Worm (Caenorhabditis elegans): ENCODE data around the gene gei-6.

Gene gei-6

DNA sequence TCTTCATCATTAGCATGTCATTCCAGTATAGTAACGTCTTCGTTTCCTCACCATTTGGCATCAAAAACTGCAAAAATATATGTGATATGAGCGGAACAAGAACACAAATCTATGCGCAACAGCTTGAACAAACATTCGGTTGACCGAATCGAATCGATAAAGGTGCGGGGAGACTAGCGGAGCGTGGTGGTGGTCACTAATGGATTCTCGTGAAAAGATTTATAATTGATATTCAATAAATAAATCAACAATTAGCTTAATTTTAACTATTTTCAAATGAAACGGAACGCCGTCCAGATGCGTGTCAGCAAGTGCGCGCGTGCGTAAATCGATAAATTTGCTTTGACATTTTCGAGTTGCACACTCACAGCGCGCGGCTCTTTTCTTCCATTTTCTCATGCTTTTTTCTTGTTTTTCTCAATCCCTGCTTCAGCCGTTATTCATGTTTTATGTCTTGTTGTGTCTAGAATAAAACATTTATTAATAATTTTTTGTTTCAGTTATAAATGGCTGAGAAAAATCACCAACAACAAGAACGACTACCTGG lies 9.6 kb downstream of the gei-6 start, which contains the start of the genes C13F10.8, C13F10.6 and kxd-1:
Gene C13F10.8, minus strand, starts transcription at position 51 of the 547 bp plus-strand sequence.
Gene C13F10.6, minus strand, starts transcription at position 67 of the 547 bp plus-strand sequence.
Gene kxd-1, plus strand, starts transcription at position 497 of the 547 bp plus-strand sequence.
- peak; percentile 3 for TF ChIP-seq nhr-23 (tag; optimal IDR thresholded peaks at IDR 0.05)
- TF ChIP-seq hmg-11 (tag; optimal IDR thresholded peaks at IDR 0.05) = peak; percentile 28
- TF ChIP-seq ceh-28 (tag; optimal IDR thresholded peaks at IDR 0.05) = peak; percentile 9
- no peak for TF ChIP-seq elt-2 (tag; optimal IDR thresholded peaks at IDR 0.05)
- TF ChIP-seq nfya-1 (tag; optimal IDR thresholded peaks at IDR 0.05; ENCODE audit: insufficient read depth) = peak; percentile 6

DNA sequence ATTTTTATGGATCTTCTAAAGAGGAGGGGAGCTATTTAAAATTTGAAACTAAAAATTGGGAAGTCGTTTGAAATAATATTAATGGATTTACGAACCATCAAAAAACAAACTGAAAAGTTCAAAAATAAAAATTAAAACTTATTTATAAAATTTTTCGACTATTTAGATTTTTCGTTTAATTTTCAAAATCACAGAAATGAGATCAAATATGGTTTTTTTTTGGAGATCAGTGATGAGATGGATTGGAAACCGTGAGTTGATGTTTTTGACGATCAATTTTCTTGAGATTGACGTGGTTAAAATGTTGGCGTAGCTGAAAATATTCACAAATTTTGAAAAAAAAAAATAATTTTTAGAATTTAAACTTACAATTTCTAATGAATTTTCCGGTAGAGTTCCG lies 11.7 kb downstream of the gei-6 start, which contains the start of gene C13F10.5:
Gene C13F10.5, minus strand, starts transcription at position 101 of the 400 bp plus-strand sequence.
- TF ChIP-seq pha-4 (tag; optimal IDR thresholded peaks at IDR 0.05) (no peak), nhr-77 (tag; optimal IDR thresholded peaks at IDR 0.05) (no peak), nhr-67 (tag; optimal IDR thresholded peaks at IDR 0.05) (no peak), egl-27 (tag; optimal IDR thresholded peaks at IDR 0.05) (no peak), elt-2 (tag; optimal IDR thresholded peaks at IDR 0.05) (no peak), fos-1 (tag; optimal IDR thresholded peaks at IDR 0.05) (no peak)

DNA sequence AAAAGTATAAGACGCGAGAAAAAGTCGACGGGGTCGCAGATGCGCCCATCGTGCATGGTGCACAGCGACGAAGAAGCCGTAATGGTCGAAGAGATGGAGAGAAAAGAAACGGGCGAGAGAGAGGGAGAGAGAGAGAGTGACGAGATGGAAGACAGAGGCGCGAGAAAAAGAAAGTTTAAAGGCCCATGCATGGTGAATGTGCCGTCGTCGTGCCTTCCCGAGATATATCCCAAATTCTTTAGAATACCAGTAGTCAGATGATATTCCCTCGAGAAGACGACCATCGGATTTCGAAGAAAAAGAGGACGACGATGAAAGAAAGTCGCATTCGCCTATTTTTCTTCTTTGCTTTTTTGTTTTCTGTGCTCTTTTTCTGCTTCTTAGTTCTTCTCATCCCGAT lies 14.6 kb downstream of the gei-6 start:
- no peak for TF ChIP-seq tbx-2 (tag; optimal IDR thresholded peaks at IDR 0.05)
- TF ChIP-seq pqm-1 (tag; optimal IDR thresholded peaks at IDR 0.05) = no peak
- TF ChIP-seq snpc-4 (tag; optimal IDR thresholded peaks at IDR 0.05) = peak; percentile 11
- TF ChIP-seq lin-39 (tag; optimal IDR thresholded peaks at IDR 0.05) = peak; percentile 16
- TF ChIP-seq lin-15B (tag; optimal IDR thresholded peaks at IDR 0.05) = peak; percentile 28
- TF ChIP-seq ztf-4 (tag; optimal IDR thresholded peaks at IDR 0.05) = no peak
- TF ChIP-seq ceh-28 (tag; optimal IDR thresholded peaks at IDR 0.05) = no peak
- peak; percentile 46 for TF ChIP-seq nfya-1 (tag; optimal IDR thresholded peaks at IDR 0.05; ENCODE audit: insufficient read depth)
- no peak for TF ChIP-seq ama-1 (optimal IDR thresholded peaks at IDR 0.05)
- no peak for TF ChIP-seq nhr-237 (tag; optimal IDR thresholded peaks at IDR 0.05)
- TF ChIP-seq jun-1 (tag; optimal IDR thresholded peaks at IDR 0.05) = no peak
- TF ChIP-seq eor-1 (tag; optimal IDR thresholded peaks at IDR 0.05) = no peak
- TF ChIP-seq hmg-11 (tag; optimal IDR thresholded peaks at IDR 0.05) = peak; percentile 44
- no peak for TF ChIP-seq zag-1 (tag; optimal IDR thresholded peaks at IDR 0.05)

DNA sequence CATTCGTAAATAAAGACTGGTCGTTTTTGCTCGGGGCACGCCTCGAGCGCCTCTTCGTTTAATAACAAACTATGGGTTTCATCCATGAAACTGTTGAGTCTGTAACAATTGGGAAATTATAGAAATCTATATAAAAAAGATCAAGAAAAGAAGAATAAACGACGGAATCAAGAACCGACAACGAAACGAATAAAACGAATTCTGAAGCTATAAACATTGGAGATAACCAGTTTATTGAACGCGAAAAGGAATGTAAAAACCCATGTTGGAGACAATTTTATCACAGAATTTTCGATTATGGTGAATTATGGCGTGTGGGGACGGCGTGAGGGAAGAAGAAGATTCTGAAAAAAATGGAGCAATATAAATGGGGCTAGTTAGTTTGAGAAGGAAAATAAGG lies 15.8 kb downstream of the gei-6 start, which contains the start of gene soap-1:
Gene soap-1, minus strand, starts transcription at position 101 of the 400 bp plus-strand sequence.
- no peak for TF ChIP-seq nhr-67 (tag; optimal IDR thresholded peaks at IDR 0.05)
- no peak for TF ChIP-seq hmg-11 (tag; optimal IDR thresholded peaks at IDR 0.05)
- TF ChIP-seq nhr-28 (tag; optimal IDR thresholded peaks at IDR 0.05) = no peak
- no peak for TF ChIP-seq fos-1 (tag; optimal IDR thresholded peaks at IDR 0.05)
- no peak for TF ChIP-seq mml-1 (tag; optimal IDR thresholded peaks at IDR 0.05)
- no peak for TF ChIP-seq eor-1 (tag; optimal IDR thresholded peaks at IDR 0.05)
- TF ChIP-seq zag-1 (tag; optimal IDR thresholded peaks at IDR 0.05) = no peak
- no peak for TF ChIP-seq tbx-2 (tag; optimal IDR thresholded peaks at IDR 0.05)
- no peak for TF ChIP-seq ceh-82 (tag; optimal IDR thresholded peaks at IDR 0.05)
- TF ChIP-seq sea-2 (GFP tag; optimal IDR thresholded peaks at IDR 0.05) = no peak
- TF ChIP-seq unc-39 (tag; optimal IDR thresholded peaks at IDR 0.05) = no peak

DNA sequence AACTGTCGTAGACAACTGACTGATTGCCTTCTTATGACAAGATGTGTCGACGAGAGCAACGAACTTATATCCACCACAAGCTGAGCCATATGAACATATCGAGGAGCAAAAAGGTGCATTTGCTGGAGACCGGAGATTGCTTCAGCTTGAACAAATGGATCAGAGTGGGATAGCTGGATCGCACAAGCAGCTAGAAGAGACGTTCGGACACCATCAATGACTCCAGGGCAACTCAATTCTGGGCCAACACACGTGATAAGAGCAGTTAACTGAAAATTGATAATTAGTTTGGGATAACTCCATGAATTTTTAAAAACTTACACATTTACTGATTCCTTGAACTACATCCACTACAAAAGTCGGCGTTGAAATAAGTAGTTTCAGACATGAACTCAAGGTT lies 21.6 kb downstream of the gei-6 start:
- TF ChIP-seq fkh-2 (tag; optimal IDR thresholded peaks at IDR 0.05) (no peak), egl-5 (tag; optimal IDR thresholded peaks at IDR 0.05) (no peak), sea-2 (GFP tag; optimal IDR thresholded peaks at IDR 0.05) (no peak), nhr-23 (tag; optimal IDR thresholded peaks at IDR 0.05) (no peak), nhr-28 (tag; optimal IDR thresholded peaks at IDR 0.05) (no peak), egl-27 (tag; optimal IDR thresholded peaks at IDR 0.05) (no peak), ceh-82 (tag; optimal IDR thresholded peaks at IDR 0.05) (no peak), nhr-76 (tag; optimal IDR thresholded peaks at IDR 0.05) (no peak), nfya-1 (tag; optimal IDR thresholded peaks at IDR 0.05; ENCODE audit: insufficient read depth) (no peak), nhr-12 (tag; optimal IDR thresholded peaks at IDR 0.05) (no peak), nhr-11 (tag; optimal IDR thresholded peaks at IDR 0.05) (no peak)

DNA sequence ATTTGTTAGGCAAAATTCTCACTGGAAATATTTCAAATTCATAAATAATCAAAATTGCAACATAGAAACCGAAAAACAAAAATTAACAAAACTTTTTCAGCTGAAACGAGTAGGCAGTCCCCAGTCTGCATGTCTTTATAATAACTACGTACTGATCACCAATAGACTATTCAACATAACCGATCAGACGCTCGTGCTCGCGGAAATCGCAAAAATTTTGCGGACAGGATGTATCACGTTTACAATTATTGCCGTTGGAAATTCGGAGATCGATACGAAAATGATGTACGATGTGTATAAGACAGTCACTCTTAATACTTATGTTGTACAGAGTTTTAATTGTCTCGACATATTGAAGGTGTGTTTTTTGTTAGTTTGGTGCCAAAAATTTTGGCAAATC lies 29.3 kb downstream of the gei-6 start:
- TF ChIP-seq ceh-28 (tag; optimal IDR thresholded peaks at IDR 0.05) (no peak), nhr-43 (tag; optimal IDR thresholded peaks at IDR 0.05; ENCODE audit: poor library complexity, severe bottlenecking) (no peak), unc-39 (tag; optimal IDR thresholded peaks at IDR 0.05) (no peak), egl-5 (tag; optimal IDR thresholded peaks at IDR 0.05) (no peak), zag-1 (tag; optimal IDR thresholded peaks at IDR 0.05) (no peak), nfya-1 (tag; optimal IDR thresholded peaks at IDR 0.05; ENCODE audit: insufficient read depth) (no peak), skn-1 (tag; optimal IDR thresholded peaks at IDR 0.05) (no peak), snpc-4 (tag; optimal IDR thresholded peaks at IDR 0.05) (no peak), lin-15B (tag; optimal IDR thresholded peaks at IDR 0.05) (no peak), nhr-12 (tag; optimal IDR thresholded peaks at IDR 0.05) (no peak), elt-1 (tag; optimal IDR thresholded peaks at IDR 0.05) (no peak), ZK546.5 (tag; optimal IDR thresholded peaks at IDR 0.05) (no peak), nhr-237 (tag; optimal IDR thresholded peaks at IDR 0.05) (no peak)

Measured in whole organism, L3 larva.